Fruit fly (Drosophila melanogaster) whole organism, embryonic: ENCODE measurements around the gene dpr20.
A peak's percentile ranks its signal among the peaks of the same experiment; 100 is the strongest.

Source experiments
- Asciz ChIP-seq: fragments of 200-800 bp; sonication (Bioruptor generic); optimal IDR thresholded peaks from 2 replicates; lab custom pipeline; 2017; ENCODE audit warnings: missing biosample characterization, mild to moderate bottlenecking, missing genetic modification characterization, missing genetic modification reagents
- Bdp1 ChIP-seq: fragments of 200-800 bp; sonication (Bioruptor generic); optimal IDR thresholded peaks from 3 replicates; lab custom pipeline; 2016; ENCODE audit warnings: missing biosample characterization, missing genetic modification characterization
- Bgb ChIP-seq: fragments of 200-800 bp; sonication (Bioruptor generic); IDR thresholded peaks from 2 replicates; pipeline ENCODE4 v1.3.6; 2022; ENCODE audit warnings: missing biosample characterization, missing genetic modification characterization; ENCODE audit not compliant: partially characterized antibody
- CG1024 ChIP-seq: fragments of 200-800 bp; sonication (Bioruptor generic); IDR thresholded peaks from 2 replicates; pipeline ENCODE4 v1.3.6; 2022; ENCODE audit warnings: missing biosample characterization, missing genetic modification characterization
- CG12104 ChIP-seq: fragments of 200-800 bp; sonication (Bioruptor generic); optimal IDR thresholded peaks from 3 replicates; lab custom pipeline; 2016; ENCODE audit warnings: missing biosample characterization, missing genetic modification characterization
- CG12391 ChIP-seq: fragments of 200-800 bp; sonication (Bioruptor generic); optimal IDR thresholded peaks from 3 replicates; lab custom pipeline; 2018; ENCODE audit warnings: missing biosample characterization, mild to moderate bottlenecking, missing genetic modification characterization, moderate library complexity
- CG13123 ChIP-seq: fragments of 200-800 bp; sonication (Bioruptor generic); optimal IDR thresholded peaks from 2 replicates; lab custom pipeline; 2016; ENCODE audit warnings: missing biosample characterization, missing genetic modification characterization
- CG15073 ChIP-seq: fragments of 200-800 bp; sonication (Bioruptor generic); optimal IDR thresholded peaks from 2 replicates; lab custom pipeline; 2016; ENCODE audit warnings: missing biosample characterization, missing genetic modification characterization
- CG15514 ChIP-seq: fragments of 200-800 bp; sonication (Bioruptor generic); optimal IDR thresholded peaks from 3 replicates; lab custom pipeline; 2017; ENCODE audit warnings: missing biosample characterization, missing genetic modification characterization, mild to moderate bottlenecking, moderate library complexity, missing genetic modification reagents
- CG16813 ChIP-seq: fragments of 200-800 bp; sonication (Bioruptor generic); IDR thresholded peaks from 3 replicates; pipeline ENCODE4 v1.3.6; 2022; ENCODE audit warnings: missing biosample characterization, missing genetic modification characterization; ENCODE audit not compliant: partially characterized antibody
- CG18599 ChIP-seq: fragments of 200-800 bp; sonication (Bioruptor generic); optimal IDR thresholded peaks from 3 replicates; lab custom pipeline; 2017; ENCODE audit warnings: missing biosample characterization, missing genetic modification characterization, mild to moderate bottlenecking, moderate library complexity, missing genetic modification reagents
- CG2116 ChIP-seq: fragments of 200-800 bp; sonication (Bioruptor generic); optimal IDR thresholded peaks from 3 replicates; lab custom pipeline; 2018; ENCODE audit warnings: missing biosample characterization, mild to moderate bottlenecking, missing genetic modification characterization
- CG3163 ChIP-seq: fragments of 200-800 bp; sonication (Bioruptor generic); optimal IDR thresholded peaks from 3 replicates; lab custom pipeline; 2016; ENCODE audit warnings: missing biosample characterization, missing genetic modification characterization
- CG32767 ChIP-seq: fragments of 200-800 bp; sonication (Bioruptor generic); IDR thresholded peaks from 2 replicates; pipeline ENCODE4 v1.3.6; 2022; ENCODE audit warnings: missing biosample characterization, missing genetic modification characterization
- CG6689 ChIP-seq: fragments of 200-800 bp; sonication (Bioruptor generic); IDR thresholded peaks from 2 replicates; pipeline ENCODE4 v1.3.6; 2022; ENCODE audit warnings: missing biosample characterization, missing genetic modification characterization
- CG6791 ChIP-seq: fragments of 200-800 bp; sonication (Bioruptor generic); IDR thresholded peaks from 3 replicates; pipeline ENCODE4 v1.3.6; 2022; ENCODE audit warnings: missing biosample characterization, missing genetic modification characterization; ENCODE audit not compliant: partially characterized antibody
- CG7745 ChIP-seq: fragments of 200-800 bp; sonication (Bioruptor generic); optimal IDR thresholded peaks from 2 replicates; lab custom pipeline; 2018; ENCODE audit warnings: missing biosample characterization, mild to moderate bottlenecking, missing genetic modification characterization, moderate library complexity
- CG7928 ChIP-seq: fragments of 200-800 bp; sonication (Bioruptor generic); optimal IDR thresholded peaks from 2 replicates; lab custom pipeline; 2017; ENCODE audit warnings: missing biosample characterization, mild to moderate bottlenecking, missing genetic modification characterization
- CG7987 ChIP-seq: fragments of 200-800 bp; sonication (Bioruptor generic); optimal IDR thresholded peaks from 2 replicates; lab custom pipeline; 2018; ENCODE audit warnings: missing biosample characterization, mild to moderate bottlenecking, missing genetic modification characterization, moderate library complexity
- Camta ChIP-seq: fragments of 200-800 bp; sonication (Bioruptor generic); optimal IDR thresholded peaks from 2 replicates; lab custom pipeline; 2016; ENCODE audit warnings: missing biosample characterization, missing genetic modification characterization
- CoRest ChIP-seq: fragments of 200-800 bp; sonication (Bioruptor generic); optimal IDR thresholded peaks from 3 replicates; lab custom pipeline; 2018; ENCODE audit warnings: missing biosample characterization, mild to moderate bottlenecking, missing genetic modification characterization, moderate library complexity
- E2f2 ChIP-seq: fragments of 200-800 bp; sonication (Bioruptor generic); IDR thresholded peaks from 2 replicates; pipeline ENCODE4 v1.3.6; 2022; ENCODE audit warnings: missing biosample characterization, missing genetic modification characterization
- Elba2 ChIP-seq: fragments of 200-800 bp; sonication (Bioruptor generic); optimal IDR thresholded peaks from 3 replicates; lab custom pipeline; 2016; ENCODE audit warnings: missing biosample characterization, missing genetic modification characterization
- Ets65A ChIP-seq: fragments of 200-800 bp; sonication (Bioruptor generic); peaks from one replicate; lab custom pipeline; 2016; ENCODE audit warnings: missing biosample characterization, missing genetic modification characterization
- HLH4C ChIP-seq: fragments of 200-800 bp; sonication (Bioruptor generic); IDR thresholded peaks from 3 replicates; pipeline ENCODE4 v1.3.6; 2022; ENCODE audit warnings: missing biosample characterization, missing genetic modification characterization; ENCODE audit not compliant: partially characterized antibody
- Hr39 ChIP-seq: fragments of >200 bp; optimal IDR thresholded peaks from 2 replicates; lab custom pipeline; 2017
- MBD-R2 ChIP-seq: fragments of 200-800 bp; sonication (Bioruptor generic); IDR thresholded peaks from 2 replicates; pipeline ENCODE4 v1.3.6; 2022; ENCODE audit warnings: missing biosample characterization, missing genetic modification characterization
- Med ChIP-seq: fragments of 200-800 bp; sonication (Bioruptor generic); peaks from one replicate; lab custom pipeline; 2016; ENCODE audit warnings: missing biosample characterization, missing genetic modification characterization, mild to moderate bottlenecking, inconsistent platforms, moderate library complexity
- NK7.1 ChIP-seq: fragments of 200-800 bp; sonication (Bioruptor generic); optimal IDR thresholded peaks from 3 replicates; lab custom pipeline; 2016; ENCODE audit warnings: missing biosample characterization, missing genetic modification characterization
- Nf-YA ChIP-seq: fragments of 200-800 bp; sonication (Bioruptor generic); IDR thresholded peaks from 2 replicates; pipeline ENCODE4 v1.3.6; 2022; ENCODE audit warnings: missing biosample characterization, missing genetic modification characterization
- Scr ChIP-seq: fragments of 200-800 bp; sonication (Bioruptor generic); IDR thresholded peaks from 2 replicates; pipeline ENCODE4 v1.3.6; 2022; ENCODE audit warnings: missing biosample characterization, missing genetic modification characterization; ENCODE audit not compliant: partially characterized antibody
- Side ChIP-seq: fragments of 200-800 bp; sonication (Bioruptor generic); optimal IDR thresholded peaks from 2 replicates; lab custom pipeline; 2016; ENCODE audit warnings: missing biosample characterization, missing genetic modification characterization
- Sry-δ ChIP-seq: fragments of 200-800 bp; sonication (Bioruptor generic); optimal IDR thresholded peaks from 2 replicates; lab custom pipeline; 2016; ENCODE audit warnings: missing biosample characterization, missing genetic modification characterization
- YL-1 ChIP-seq: fragments of 200-800 bp; sonication (Bioruptor generic); optimal IDR thresholded peaks from 3 replicates; lab custom pipeline; 2017; ENCODE audit warnings: missing biosample characterization, mild to moderate bottlenecking, missing genetic modification characterization
- chm ChIP-seq: fragments of 200-800 bp; sonication (Bioruptor generic); IDR thresholded peaks from 2 replicates; pipeline ENCODE4 v1.3.6; 2022; ENCODE audit warnings: missing biosample characterization, missing genetic modification characterization
- fd3F ChIP-seq: fragments of 200-800 bp; sonication (Bioruptor generic); optimal IDR thresholded peaks from 2 replicates; lab custom pipeline; 2018; ENCODE audit warnings: missing biosample characterization, mild to moderate bottlenecking, missing genetic modification characterization, moderate library complexity
- hb ChIP-seq: fragments of 200-800 bp; sonication (Bioruptor generic); IDR thresholded peaks from 3 replicates; pipeline ENCODE4 v1.3.6; 2022; ENCODE audit warnings: missing biosample characterization, missing genetic modification characterization; ENCODE audit not compliant: partially characterized antibody
- ind ChIP-seq: fragments of 200-800 bp; sonication (Bioruptor generic); optimal IDR thresholded peaks from 3 replicates; lab custom pipeline; 2016; ENCODE audit warnings: missing biosample characterization, missing genetic modification characterization
- klu ChIP-seq: fragments of 200-800 bp; sonication (Bioruptor generic); IDR thresholded peaks from 2 replicates; pipeline ENCODE4 v1.3.6; 2022; ENCODE audit warnings: missing biosample characterization, missing genetic modification characterization
- lbe ChIP-seq: fragments of 200-800 bp; sonication (Bioruptor generic); optimal IDR thresholded peaks from 2 replicates; lab custom pipeline; 2016; ENCODE audit warnings: missing biosample characterization, mild to moderate bottlenecking, missing genetic modification characterization
- pros ChIP-seq: fragments of 200-800 bp; sonication (Bioruptor generic); optimal IDR thresholded peaks from 3 replicates; lab custom pipeline; 2019; ENCODE audit warnings: missing biosample characterization, mild to moderate bottlenecking, missing genetic modification characterization, moderate library complexity
- pzg ChIP-seq: fragments of 200-800 bp; sonication (Bioruptor generic); optimal IDR thresholded peaks from 3 replicates; lab custom pipeline; 2018; ENCODE audit warnings: missing biosample characterization, mild to moderate bottlenecking, missing genetic modification characterization, moderate library complexity
- sens ChIP-seq: fragments of 200-800 bp; sonication (Bioruptor generic); peaks from one replicate; lab custom pipeline; 2016; ENCODE audit warnings: missing biosample characterization, missing genetic modification characterization
- slp2 ChIP-seq: fragments of 200-800 bp; sonication (Bioruptor generic); optimal IDR thresholded peaks from 2 replicates; lab custom pipeline; 2016; ENCODE audit warnings: missing biosample characterization, missing genetic modification characterization
- sob ChIP-seq: fragments of 200-800 bp; sonication (Bioruptor generic); IDR thresholded peaks from 2 replicates; pipeline ENCODE4 v1.3.6; 2022; ENCODE audit warnings: missing biosample characterization, missing genetic modification characterization
- sqz ChIP-seq: fragments of 200-800 bp; sonication (Bioruptor generic); optimal IDR thresholded peaks from 3 replicates; lab custom pipeline; 2018; ENCODE audit warnings: missing biosample characterization, mild to moderate bottlenecking, missing genetic modification characterization
- stwl ChIP-seq: fragments of 200-800 bp; sonication (Bioruptor generic); optimal IDR thresholded peaks from 3 replicates; lab custom pipeline; 2018; ENCODE audit warnings: missing biosample characterization, mild to moderate bottlenecking, missing genetic modification characterization, moderate library complexity
- tin ChIP-seq: fragments of 200-800 bp; sonication (Bioruptor generic); optimal IDR thresholded peaks from 3 replicates; lab custom pipeline; 2016; ENCODE audit warnings: missing biosample characterization, missing genetic modification characterization
- vnd ChIP-seq: fragments of 200-800 bp; sonication (Bioruptor generic); IDR thresholded peaks from 3 replicates; pipeline ENCODE4 v1.3.6; 2022; ENCODE audit warnings: missing biosample characterization, missing genetic modification characterization; ENCODE audit not compliant: partially characterized antibody
- zfh2 ChIP-seq: fragments of 200-800 bp; sonication (Bioruptor generic); optimal IDR thresholded peaks from 2 replicates; lab custom pipeline; 2016; ENCODE audit warnings: missing biosample characterization, missing genetic modification characterization

Gene dpr20

dm6 chr3L:843626-844025 is 13.4 kb downstream of the dpr20 start, which contains the start of gene Cep290:
TSS of gene Cep290 (plus strand) at chr3L:843926.
- TF ChIP-seq sens: peak; percentile 25
- TF ChIP-seq chm: no peak

dm6 chr3L:841260-841659 is 15.8 kb downstream of the dpr20 start, which contains the start of the genes JMJD5 and Gr61a:
TSS of gene JMJD5 (minus strand) at chr3L:841360.
TSS of gene Gr61a (plus strand) at chr3L:841451.
- TF ChIP-seq CG7745 (no peak), CoRest (tag; lab: Kevin White, UChicago) (no peak), sqz (GFP tag; lab: Kevin White, UChicago) (no peak), klu (GFP tag; lab: Robert Waterston, UW) (no peak), Med (GFP tag; lab: Kevin White, UChicago) (peak; percentile 48), slp2 (GFP tag; lab: Kevin White, UChicago) (no peak), pros (GFP tag; lab: Kevin White, UChicago) (no peak), Camta (GFP tag; lab: Kevin White, UChicago) (no peak), zfh2 (GFP tag; lab: Kevin White, UChicago) (no peak), CG7928 (GFP tag; lab: Kevin White, UChicago) (no peak), Scr (GFP tag; lab: Robert Waterston, UW) (peak; percentile 14; the same call in 1 of the 2 replicates), CG6791 (no peak), ind (no peak), Elba2 (GFP tag; lab: Kevin White, UChicago) (no peak), CG12391 (no peak), CG12104 (no peak), Bgb (GFP tag; lab: Robert Waterston, UW) (peak; percentile 26; the same call in 1 of the 2 replicates), CG18599 (GFP tag; lab: Kevin White, UChicago) (no peak), fd3F (GFP tag; lab: Kevin White, UChicago) (no peak), CG13123 (GFP tag; lab: Kevin White, UChicago) (no peak), pzg (GFP tag; lab: Kevin White, UChicago) (peak; percentile 0), tin (GFP tag; lab: Kevin White, UChicago) (no peak), Ets65A (GFP tag; lab: Kevin White, UChicago) (peak; percentile 20), lbe (GFP tag; lab: Kevin White, UChicago) (no peak), Bdp1 (GFP tag; lab: Kevin White, UChicago) (no peak), Sry-δ (no peak), CG1024 (no peak), CG2116 (GFP tag; lab: Kevin White, UChicago) (no peak), vnd (GFP tag; lab: Robert Waterston, UW) (no peak), CG7987 (GFP tag; lab: Kevin White, UChicago) (no peak), CG6689 (no peak), stwl (peak; percentile 20), HLH4C (GFP tag; lab: Robert Waterston, UW) (no peak), hb (GFP tag; lab: Robert Waterston, UW) (no peak), YL-1 (no peak), E2f2 (GFP tag; lab: Robert Waterston, UW) (0 out of 2 replicates have a peak, but pooled peaks have one; percentile 27), CG3163 (GFP tag; lab: Kevin White, UChicago) (no peak), sob (no peak), Side (GFP tag; lab: Kevin White, UChicago) (no peak), Nf-YA (no peak), CG15073 (GFP tag; lab: Kevin White, UChicago) (no peak), CG16813 (GFP tag; lab: Robert Waterston, UW) (no peak), MBD-R2 (GFP tag; lab: Robert Waterston, UW) (peak; percentile 59), NK7.1 (no peak), CG32767 (GFP tag; lab: Robert Waterston, UW) (no peak), Asciz (GFP tag; lab: Kevin White, UChicago) (no peak), Hr39 (lab: Kevin White, UChicago) (no peak), CG15514 (GFP tag; lab: Kevin White, UChicago) (no peak)
